Fruit fly (Drosophila melanogaster): ENCODE measurements around the gene Oga.

Oga gene

dm6 chr3R:21271208-21271607 lies 52.3 kb downstream of the Oga start (continued):
- TF ChIP-seq unpg (GFP tag; optimal IDR thresholded peaks at IDR 0.05), result peak; percentile 31
- no peak for TF ChIP-seq toy (GFP tag; IDR thresholded peaks at IDR 0.05)
- TF ChIP-seq sisA (GFP tag; IDR thresholded peaks at IDR 0.05), result no peak
- TF ChIP-seq Sry-β (GFP tag; optimal IDR thresholded peaks at IDR 0.05), result no peak
- no peak for TF ChIP-seq ham (GFP tag; IDR thresholded peaks at IDR 0.05)
- TF ChIP-seq BtbVII (GFP tag; optimal IDR thresholded peaks at IDR 0.05), result peak; percentile 19
- TF ChIP-seq z (GFP tag; IDR thresholded peaks at IDR 0.05), result 0 out of 3 replicates have a peak, but pooled peaks have one; percentile 36
- 0 out of 3 replicates have a peak, but pooled peaks have one; percentile 37 for TF ChIP-seq CG11695 (GFP tag; IDR thresholded peaks at IDR 0.05)
- TF ChIP-seq CG6791 (GFP tag; IDR thresholded peaks at IDR 0.05; ENCODE audit: partially characterized antibody), result no peak
- no peak for TF ChIP-seq CG13624 (GFP tag; optimal IDR thresholded peaks at IDR 0.05)
- peak; percentile 40 for TF ChIP-seq lab (GFP tag; optimal IDR thresholded peaks at IDR 0.05)
- no peak for TF ChIP-seq C15 (GFP tag; IDR thresholded peaks at IDR 0.05)
- no peak for TF ChIP-seq hkb (optimal IDR thresholded peaks at IDR 0.05)
- peak; percentile 47; the same call in 1 of the 2 replicates for TF ChIP-seq hkb (GFP tag; IDR thresholded peaks at IDR 0.05)
- TF ChIP-seq MBD-R2 (GFP tag; IDR thresholded peaks at IDR 0.05), result no peak
- TF ChIP-seq pan (optimal IDR thresholded peaks at IDR 0.05), result no peak
- no peak for TF ChIP-seq pan (GFP tag; optimal IDR thresholded peaks at IDR 0.05 in 1 of 2, IDR thresholded peaks at IDR 0.05 in 1 of 2)
- no peak for TF ChIP-seq pros (GFP tag; optimal IDR thresholded peaks at IDR 0.05)
- TF ChIP-seq ERR (GFP tag; optimal IDR thresholded peaks at IDR 0.05), result no peak
- TF ChIP-seq onecut (GFP tag; IDR thresholded peaks at IDR 0.05), result no peak
- TF ChIP-seq CG13123 (GFP tag; optimal IDR thresholded peaks at IDR 0.05), result no peak
- TF ChIP-seq sob (GFP tag; IDR thresholded peaks at IDR 0.05), result no peak
- peak; percentile 32 for TF ChIP-seq CG3407 (GFP tag; optimal IDR thresholded peaks at IDR 0.05)
- no peak for TF ChIP-seq grau (tag; optimal IDR thresholded peaks at IDR 0.05)
- no peak for TF ChIP-seq tup (GFP tag; optimal IDR thresholded peaks at IDR 0.05)
- no peak for TF ChIP-seq CG4820 (GFP tag; optimal IDR thresholded peaks at IDR 0.05)
- TF ChIP-seq CG4328 (GFP tag; optimal IDR thresholded peaks at IDR 0.05), result no peak
- TF ChIP-seq CG8765 (GFP tag; IDR thresholded peaks at IDR 0.05), result no peak
- TF ChIP-seq tna (GFP tag; IDR thresholded peaks at IDR 0.05; ENCODE audit: partially characterized antibody), result no peak
- TF ChIP-seq CG2889 (GFP tag; IDR thresholded peaks at IDR 0.05), result no peak
- no peak for TF ChIP-seq Six4 (GFP tag; optimal IDR thresholded peaks at IDR 0.05)
- no peak for TF ChIP-seq CG14860 (GFP tag; IDR thresholded peaks at IDR 0.05; ENCODE audit: partially characterized antibody)
- TF ChIP-seq Dfd (GFP tag; optimal IDR thresholded peaks at IDR 0.05), result no peak
- TF ChIP-seq Hsf (GFP tag; optimal IDR thresholded peaks at IDR 0.05), result no peak
- TF ChIP-seq crp (GFP tag; optimal IDR thresholded peaks at IDR 0.05), result no peak
- TF ChIP-seq CG18764 (GFP tag; optimal IDR thresholded peaks at IDR 0.05), result peak; percentile 23
- no peak for TF ChIP-seq emc (GFP tag; optimal IDR thresholded peaks at IDR 0.05)
- TF ChIP-seq Fer1 (GFP tag; optimal IDR thresholded peaks at IDR 0.05), result peak; percentile 42
- TF ChIP-seq CG10209 (GFP tag; optimal IDR thresholded peaks at IDR 0.05), result peak; percentile 18
- no peak for TF ChIP-seq luna (GFP tag; optimal IDR thresholded peaks at IDR 0.05)
- TF ChIP-seq odd (GFP tag; optimal IDR thresholded peaks at IDR 0.05), result peak; percentile 25
- no peak for TF ChIP-seq sim (GFP tag; IDR thresholded peaks at IDR 0.05)
- TF ChIP-seq prd (optimal IDR thresholded peaks at IDR 0.05), result no peak
- TF ChIP-seq prd (GFP tag; IDR thresholded peaks at IDR 0.05), result no peak
- no peak for TF ChIP-seq Fer2 (tag; optimal IDR thresholded peaks at IDR 0.05)
- TF ChIP-seq otp (GFP tag; IDR thresholded peaks at IDR 0.05), result no peak
- TF ChIP-seq btn (GFP tag; optimal IDR thresholded peaks at IDR 0.05), result no peak
- peak; percentile 25 for TF ChIP-seq CG10543 (GFP tag; optimal IDR thresholded peaks at IDR 0.05)
- TF ChIP-seq MTF-1 (GFP tag; optimal IDR thresholded peaks at IDR 0.05; ENCODE audit: borderline replicate concordance), result no peak
- TF ChIP-seq CG1529 (GFP tag; optimal IDR thresholded peaks at IDR 0.05), result no peak
- no peak for TF ChIP-seq CG16815 (GFP tag; optimal IDR thresholded peaks at IDR 0.05)
- no peak for TF ChIP-seq Elba2 (GFP tag; optimal IDR thresholded peaks at IDR 0.05)
